Worm (Caenorhabditis elegans): ENCODE data around the gene F35H10.3.

- no peak for TF ChIP-seq C08G9.2 (tag; optimal IDR thresholded peaks at IDR 0.05)
- TF ChIP-seq pat-9 (tag; optimal IDR thresholded peaks at IDR 0.05): no peak
- TF ChIP-seq K09A11.1 (tag; optimal IDR thresholded peaks at IDR 0.05; ENCODE audit: insufficient read depth): no peak
- TF ChIP-seq fkh-6 (tag; optimal IDR thresholded peaks at IDR 0.05): no peak
- no peak for TF ChIP-seq ceh-24 (tag; optimal IDR thresholded peaks at IDR 0.05)
- no peak for TF ChIP-seq ceh-9 (tag; optimal IDR thresholded peaks at IDR 0.05)
- no peak for TF ChIP-seq hlh-6 (tag; optimal IDR thresholded peaks at IDR 0.05)
Measured at ce11 chrIV:8342385-8342784, 16.6 kb downstream of the F35H10.3 start, which contains the start of gene lgc-5.

All from whole organism, late embryonic.